Worm (Caenorhabditis elegans): Measurements from ENCODE around the gene acly-1.

DNA sequence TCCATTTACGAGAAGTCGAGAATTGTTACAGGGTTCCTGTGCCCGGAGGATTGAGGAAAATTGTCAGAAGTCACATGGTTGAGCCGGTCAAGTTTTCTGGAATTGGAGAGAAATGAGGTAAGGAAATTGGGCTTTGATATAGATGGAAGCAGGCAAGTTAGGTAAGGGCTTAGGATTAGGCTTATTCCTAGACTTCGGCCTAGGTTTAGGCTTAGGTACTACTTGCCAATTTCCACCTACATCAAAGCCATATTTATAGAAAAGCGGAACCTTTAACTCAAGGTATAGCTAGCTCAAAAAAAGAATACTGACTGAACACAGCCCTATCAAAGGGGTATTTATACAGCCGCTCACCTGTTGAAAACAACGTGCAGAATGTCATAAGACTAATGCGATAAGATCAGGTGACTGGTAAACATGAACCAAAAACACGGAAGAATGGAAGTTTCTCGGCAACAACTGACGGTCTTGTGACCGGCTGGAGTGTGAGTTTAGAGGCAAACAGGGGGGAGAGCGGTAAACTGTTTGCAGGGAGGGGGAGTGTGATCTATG lies 25.3 kb downstream of the acly-1 start:
- TF ChIP-seq flt-1 (GFP tag; IDR thresholded peaks at IDR 0.05) (no peak), tab-1 (GFP tag; IDR thresholded peaks at IDR 0.05) (no peak), med-1 (GFP tag; optimal IDR thresholded peaks at IDR 0.05; ENCODE audit: insufficient read depth) (no peak), ztf-23 (GFP tag; IDR thresholded peaks at IDR 0.05) (no peak), klf-2 (GFP tag; conservative IDR thresholded peaks at IDR 0.05) (no peak)
